Fruit fly (Drosophila melanogaster): Measurements from ENCODE around the gene exex.

exex gene

DNA sequence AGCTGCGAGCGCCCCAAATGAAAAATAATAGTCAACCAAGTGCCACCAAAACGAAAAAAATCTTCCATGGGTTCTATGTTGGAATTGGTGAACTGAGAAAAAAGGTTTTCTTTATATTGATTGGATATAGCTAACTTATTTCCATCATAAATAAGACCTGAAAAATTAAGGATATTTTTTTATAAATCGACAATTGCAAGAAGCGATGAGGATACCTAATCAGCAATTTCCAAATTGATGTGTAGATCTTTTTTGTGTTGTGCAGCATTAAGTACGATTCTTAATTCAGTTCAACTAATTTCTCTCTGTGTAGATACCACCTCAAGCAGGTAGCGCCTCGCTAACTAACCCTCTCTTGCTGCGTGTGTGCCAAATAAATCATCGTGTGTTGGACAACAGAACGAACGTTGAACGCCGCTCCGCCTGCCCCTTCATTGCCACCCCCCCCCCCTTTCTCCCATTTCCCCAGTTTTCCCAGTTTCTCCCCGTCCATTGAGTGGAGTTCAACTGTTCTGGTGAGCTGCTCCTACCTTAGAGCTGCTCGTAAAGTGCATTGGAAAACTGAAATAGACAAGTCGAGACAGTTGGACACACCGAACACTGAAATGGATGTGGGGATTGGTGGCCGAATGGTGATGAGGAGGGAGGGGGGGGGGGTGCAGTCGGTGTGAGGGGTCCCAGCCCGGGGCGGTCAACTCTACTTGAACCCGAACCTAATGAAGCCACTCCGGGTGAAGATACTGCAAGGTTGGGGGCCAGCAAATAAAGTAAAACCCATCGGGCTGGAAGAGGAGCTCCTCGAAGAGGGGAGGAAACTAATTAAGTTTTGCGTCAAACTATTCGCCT, 41.1 kb downstream of the exex start (continued):
- TF ChIP-seq slou (GFP tag; optimal IDR thresholded peaks at IDR 0.05) (no peak), Dek (tag; optimal IDR thresholded peaks at IDR 0.05) (no peak), CG15696 (tag; optimal IDR thresholded peaks at IDR 0.05) (peak; percentile 86), dmrt11E (tag; optimal IDR thresholded peaks at IDR 0.05) (peak; percentile 90), Nf-YA (GFP tag; IDR thresholded peaks at IDR 0.05) (0 out of 2 replicates have a peak, but pooled peaks have one; percentile 29), knrl (GFP tag; IDR thresholded peaks at IDR 0.05; ENCODE audit: partially characterized antibody) (no peak), CG8478 (optimal IDR thresholded peaks at IDR 0.05) (no peak), Ptx1 (GFP tag; IDR thresholded peaks at IDR 0.05) (peak; percentile 68), eve (GFP tag; optimal IDR thresholded peaks at IDR 0.05) (peak; percentile 19 to 88), CG7928 (GFP tag; optimal IDR thresholded peaks at IDR 0.05) (no peak), CG10462 (GFP tag; optimal IDR thresholded peaks at IDR 0.05) (no peak), CG18262 (tag; optimal IDR thresholded peaks at IDR 0.05) (peak; percentile 93), HLH54F (GFP tag; optimal IDR thresholded peaks at IDR 0.05) (no peak), CG1832 (GFP tag; optimal IDR thresholded peaks at IDR 0.05) (no peak), zfh1 (GFP tag; IDR thresholded peaks at IDR 0.05) (peak; percentile 87), Hand (GFP tag; optimal IDR thresholded peaks at IDR 0.05) (no peak), Mad (GFP tag; optimal IDR thresholded peaks at IDR 0.05) (no peak), sr (GFP tag; IDR thresholded peaks at IDR 0.05) (no peak), Hr51 (GFP tag; optimal IDR thresholded peaks at IDR 0.05) (peak in 1 of 2 experiments; percentile 64), sug (tag; optimal IDR thresholded peaks at IDR 0.05) (no peak), CG34224 (GFP tag; IDR thresholded peaks at IDR 0.05; ENCODE audit: partially characterized antibody) (no peak), pum (GFP tag; optimal IDR thresholded peaks at IDR 0.05) (peak; percentile 37), Ets65A (GFP tag) (peak; percentile 74), gem (tag; optimal IDR thresholded peaks at IDR 0.05) (peak; percentile 86), CG8359 (GFP tag; optimal IDR thresholded peaks at IDR 0.05; ENCODE audit: borderline replicate concordance) (peak; percentile 74), HHEX (GFP tag; optimal IDR thresholded peaks at IDR 0.05) (peak; percentile 32), inv (GFP tag; IDR thresholded peaks at IDR 0.05; ENCODE audit: partially characterized antibody) (no peak), CG4730 (GFP tag; IDR thresholded peaks at IDR 0.05) (no peak), CG9215 (GFP tag; IDR thresholded peaks at IDR 0.05) (no peak), unpg (GFP tag; optimal IDR thresholded peaks at IDR 0.05) (peak; percentile 68), tgo (GFP tag; IDR thresholded peaks at IDR 0.05) (peak; percentile 50; the same call in 1 of the 3 replicates), Gug (GFP tag; IDR thresholded peaks at IDR 0.05) (peak; percentile 27; the same call in 2 of the 4 replicates), Hmx (GFP tag; optimal IDR thresholded peaks at IDR 0.05) (no peak), h (optimal IDR thresholded peaks at IDR 0.05) (no peak), C15 (GFP tag; IDR thresholded peaks at IDR 0.05) (no peak), lmd (GFP tag; IDR thresholded peaks at IDR 0.05) (peak; percentile 71; the same call in 1 of the 2 replicates), CTCF (GFP tag; optimal IDR thresholded peaks at IDR 0.05) (peak; percentile 26), CG11398 (GFP tag; optimal IDR thresholded peaks at IDR 0.05) (no peak), Asciz (GFP tag; optimal IDR thresholded peaks at IDR 0.05) (peak; percentile 65), sna (GFP tag; IDR thresholded peaks at IDR 0.05; ENCODE audit: partially characterized antibody) (no peak), Neu2 (GFP tag; optimal IDR thresholded peaks at IDR 0.05; ENCODE audit: borderline replicate concordance) (no peak), fru (optimal IDR thresholded peaks at IDR 0.05) (no peak), Pdp1 (GFP tag; optimal IDR thresholded peaks at IDR 0.05) (peak; percentile 37 to 57), pnt (GFP tag; optimal IDR thresholded peaks at IDR 0.05) (peak; percentile 74), CG11723 (GFP tag; optimal IDR thresholded peaks at IDR 0.05) (peak; percentile 62), CG2116 (GFP tag; optimal IDR thresholded peaks at IDR 0.05) (peak; percentile 35), gro (GFP tag; optimal IDR thresholded peaks at IDR 0.05) (no peak), CG34376 (GFP tag; optimal IDR thresholded peaks at IDR 0.05) (no peak), CG7745 (tag; optimal IDR thresholded peaks at IDR 0.05) (no peak), CG4360 (GFP tag; IDR thresholded peaks at IDR 0.05) (peak; percentile 54)

Measured in whole organism, embryonic.